Worm (Caenorhabditis elegans): Measurements from ENCODE around the gene ulp-2.
A peak's percentile ranks its signal among the peaks of the same experiment; 100 is the strongest.

DNA sequence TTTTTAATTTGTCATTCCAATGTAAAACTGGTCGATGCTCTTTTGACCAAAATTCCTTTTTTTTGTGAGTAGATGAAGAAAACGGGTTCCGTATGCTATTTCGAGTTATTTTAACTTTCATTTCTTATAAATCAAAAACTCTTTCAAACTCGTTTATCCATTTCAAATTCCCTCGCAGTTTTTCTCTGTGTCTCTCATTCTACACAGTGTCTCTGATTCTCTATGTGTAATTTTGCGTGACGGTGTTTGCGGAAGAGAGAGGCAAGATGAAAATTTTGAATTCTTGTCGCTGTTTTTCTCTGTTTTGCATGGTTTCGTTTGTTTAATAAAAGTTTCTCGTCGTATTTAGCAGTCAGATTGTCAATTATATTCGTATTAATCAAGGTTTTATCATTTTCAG lies 39.4 kb upstream of the ulp-2 start, which contains the start of gene citk-2:
- TF ChIP-seq pbrm-1 (GFP tag; IDR thresholded peaks at IDR 0.05) (0 out of 2 replicates have a peak, but pooled peaks have one; percentile 42), snpc-4 (GFP tag; optimal IDR thresholded peaks at IDR 0.05) (no peak), snpc-4 (tag; optimal IDR thresholded peaks at IDR 0.05) (peak in 1 of 4 experiments; percentile 46), ztf-3 (GFP tag; optimal IDR thresholded peaks at IDR 0.05) (no peak), K12H6.12 (tag; optimal IDR thresholded peaks at IDR 0.05) (no peak), chd-7 (tag; optimal IDR thresholded peaks at IDR 0.05) (no peak), B0261.1 (tag; optimal IDR thresholded peaks at IDR 0.05) (no peak), hmg-20 (GFP tag; IDR thresholded peaks at IDR 0.05) (no peak), B0336.3 (GFP tag; IDR thresholded peaks at IDR 0.05) (0 out of 2 replicates have a peak, but pooled peaks have one; percentile 25)
